Fruit fly (Drosophila melanogaster): ENCODE results near the gene CG13003.

The CG13003 gene

dm6 chrX:16811213-16811749 lies 65.1 kb downstream of the CG13003 start, which contains the start of gene CG4829 (continued):
- TF ChIP-seq MTF-1 (GFP tag; optimal IDR thresholded peaks at IDR 0.05; ENCODE audit: borderline replicate concordance) = peak; percentile 86
- TF ChIP-seq CG16815 (GFP tag; optimal IDR thresholded peaks at IDR 0.05) = peak; percentile 63
- TF ChIP-seq CG34224 (GFP tag; IDR thresholded peaks at IDR 0.05; ENCODE audit: partially characterized antibody) = no peak
- peak; percentile 10 for TF ChIP-seq CG15073 (GFP tag; optimal IDR thresholded peaks at IDR 0.05)
- TF ChIP-seq gsb-n (tag; optimal IDR thresholded peaks at IDR 0.05) = peak; percentile 79
- TF ChIP-seq trem (tag; optimal IDR thresholded peaks at IDR 0.05) = peak; percentile 74
- TF ChIP-seq CG10267 (tag; optimal IDR thresholded peaks at IDR 0.05) = peak; percentile 80
- peak; percentile 62 to 90 for TF ChIP-seq Hr51 (GFP tag; optimal IDR thresholded peaks at IDR 0.05)
- TF ChIP-seq jumu (GFP tag; optimal IDR thresholded peaks at IDR 0.05) = peak; percentile 84
- peak; percentile 52 for TF ChIP-seq CG33557 (GFP tag; optimal IDR thresholded peaks at IDR 0.05)
- peak; percentile 92 for TF ChIP-seq tap (tag; optimal IDR thresholded peaks at IDR 0.05)
- peak; percentile 72; the same call in 1 of the 2 replicates for TF ChIP-seq NFAT (GFP tag; IDR thresholded peaks at IDR 0.05)
- peak; percentile 86 for TF ChIP-seq D19A (tag; optimal IDR thresholded peaks at IDR 0.05)
- no peak for TF ChIP-seq knrl (GFP tag; IDR thresholded peaks at IDR 0.05; ENCODE audit: partially characterized antibody)
- TF ChIP-seq CG10274 (GFP tag; optimal IDR thresholded peaks at IDR 0.05) = peak; percentile 79
- TF ChIP-seq hb (GFP tag; IDR thresholded peaks at IDR 0.05; ENCODE audit: partially characterized antibody) = no peak
- peak; percentile 90 for TF ChIP-seq row (GFP tag; IDR thresholded peaks at IDR 0.05)
- TF ChIP-seq CG15011 (GFP tag; optimal IDR thresholded peaks at IDR 0.05) = peak; percentile 76
- TF ChIP-seq MESR4 (GFP tag; optimal IDR thresholded peaks at IDR 0.05) = peak; percentile 10
- TF ChIP-seq CG17802 (tag; optimal IDR thresholded peaks at IDR 0.05) = peak; percentile 63
- TF ChIP-seq sr (GFP tag; IDR thresholded peaks at IDR 0.05) = peak; percentile 92
- peak; percentile 79 for TF ChIP-seq klu (GFP tag; IDR thresholded peaks at IDR 0.05)
- peak; percentile 87 for TF ChIP-seq tgo (GFP tag; IDR thresholded peaks at IDR 0.05)
- TF ChIP-seq CG9437 (GFP tag; optimal IDR thresholded peaks at IDR 0.05) = peak; percentile 73
- TF ChIP-seq CG12104 (GFP tag; optimal IDR thresholded peaks at IDR 0.05) = peak; percentile 79
- peak; percentile 89 for TF ChIP-seq Blimp-1 (GFP tag; optimal IDR thresholded peaks at IDR 0.05)
- peak; percentile 90 for TF ChIP-seq CG2712 (tag; optimal IDR thresholded peaks at IDR 0.05)
- TF ChIP-seq CG11456 (GFP tag; IDR thresholded peaks at IDR 0.05) = peak; percentile 89
- TF ChIP-seq Lhr (GFP tag; optimal IDR thresholded peaks at IDR 0.05) = peak; percentile 44
- TF ChIP-seq CG17829 (tag; optimal IDR thresholded peaks at IDR 0.05) = peak; percentile 86
- TF ChIP-seq ap (GFP tag; IDR thresholded peaks at IDR 0.05) = peak; percentile 83
- peak; percentile 74 for TF ChIP-seq Dip3 (GFP tag; optimal IDR thresholded peaks at IDR 0.05)
- TF ChIP-seq Xbp1 (GFP tag; optimal IDR thresholded peaks at IDR 0.05) = peak; percentile 88
- peak; percentile 43 for TF ChIP-seq CG10431 (GFP tag; optimal IDR thresholded peaks at IDR 0.05)
- peak; percentile 77 for TF ChIP-seq CG9727 (GFP tag; optimal IDR thresholded peaks at IDR 0.05)
- TF ChIP-seq CG12769 (tag; optimal IDR thresholded peaks at IDR 0.05) = peak; percentile 95
- peak; percentile 56 for TF ChIP-seq CG3163 (GFP tag; optimal IDR thresholded peaks at IDR 0.05)
- no peak for TF ChIP-seq vnd (GFP tag; IDR thresholded peaks at IDR 0.05; ENCODE audit: partially characterized antibody)
- peak; percentile 58 for TF ChIP-seq CG34376 (GFP tag; optimal IDR thresholded peaks at IDR 0.05)
- TF ChIP-seq hth (optimal IDR thresholded peaks at IDR 0.05) = no peak
- TF ChIP-seq ewg (GFP tag; optimal IDR thresholded peaks at IDR 0.05) = peak; percentile 77
- peak; percentile 72 for TF ChIP-seq Nf-YA (GFP tag; IDR thresholded peaks at IDR 0.05)
- TF ChIP-seq sens-2 (GFP tag; IDR thresholded peaks at IDR 0.05) = peak; percentile 81
- TF ChIP-seq CG3995 (GFP tag; optimal IDR thresholded peaks at IDR 0.05) = peak; percentile 19
- TF ChIP-seq sqz (GFP tag; optimal IDR thresholded peaks at IDR 0.05) = peak; percentile 88
- TF ChIP-seq Optix (GFP tag; IDR thresholded peaks at IDR 0.05) = peak; percentile 83; the same call in 2 of the 3 replicates
- peak; percentile 73 for TF ChIP-seq zfh2 (GFP tag; optimal IDR thresholded peaks at IDR 0.05)
- no peak for TF ChIP-seq hbn (GFP tag; IDR thresholded peaks at IDR 0.05; ENCODE audit: partially characterized antibody)
- peak; percentile 87 for TF ChIP-seq Mrtf (GFP tag; IDR thresholded peaks at IDR 0.05)
